2 fruit fly cellular contexts compared by ENCODE assay signal in genomic region chrX:13804398-13804797, dm6.
A peak's percentile ranks its signal among the peaks of the same experiment; 100 is the strongest.
TF ChIP-seq lines count a peak whose summit lies in the region.

No protein-coding gene starts in this region.

- TF ChIP-seq CTCF in whole organism, embryonic (GFP tag; optimal IDR thresholded peaks at IDR 0.05; lab: Kevin White, UChicago): no peak

TF ChIP-seq in whole organism, embryonic, 481 proteins besides CTCF, POLR2A, EP300 and RAD21:
- no peak for TF ChIP-seq emc (GFP tag; optimal IDR thresholded peaks at IDR 0.05; lab: Kevin White, UChicago)
- TF ChIP-seq CG15479 (GFP tag; optimal IDR thresholded peaks at IDR 0.05; lab: Kevin White, UChicago): peak; percentile 57
- no peak for TF ChIP-seq CG5953 (GFP tag; IDR thresholded peaks at IDR 0.05; lab: Robert Waterston, UW)
- no peak for TF ChIP-seq CG5245 (GFP tag; optimal IDR thresholded peaks at IDR 0.05; lab: Kevin White, UChicago)
- no peak for TF ChIP-seq B-H2 (GFP tag; optimal IDR thresholded peaks at IDR 0.05; lab: Kevin White, UChicago)
- no peak for TF ChIP-seq luna (GFP tag; optimal IDR thresholded peaks at IDR 0.05; lab: Kevin White, UChicago)
- TF ChIP-seq Oli (tag; optimal IDR thresholded peaks at IDR 0.05; lab: Kevin White, UChicago): no peak
- TF ChIP-seq hth (optimal IDR thresholded peaks at IDR 0.05; lab: Kevin White, UChicago): no peak
- TF ChIP-seq CHES-1-like (GFP tag; optimal IDR thresholded peaks at IDR 0.05; lab: Kevin White, UChicago): no peak
- TF ChIP-seq CG32532 (GFP tag; IDR thresholded peaks at IDR 0.05; lab: Robert Waterston, UW): no peak
- TF ChIP-seq Deaf1 (tag; optimal IDR thresholded peaks at IDR 0.05; lab: Kevin White, UChicago): no peak
- TF ChIP-seq Lim3 (GFP tag; IDR thresholded peaks at IDR 0.05; lab: Robert Waterston, UW): no peak
- no peak for TF ChIP-seq lmd (GFP tag; IDR thresholded peaks at IDR 0.05; lab: Robert Waterston, UW)
- peak; percentile 14 for TF ChIP-seq CG34376 (GFP tag; optimal IDR thresholded peaks at IDR 0.05; lab: Kevin White, UChicago)
- no peak for TF ChIP-seq zf30C (GFP tag; optimal IDR thresholded peaks at IDR 0.05; lab: Kevin White, UChicago)

TF ChIP-seq in whole organism, prepupa, 60 proteins besides CTCF, POLR2A, EP300 and RAD21:
- TF ChIP-seq svp (GFP tag; lab: Kevin White, UChicago) (peak; percentile 95), acj6 (GFP tag; optimal IDR thresholded peaks at IDR 0.05; lab: Kevin White, UChicago) (no peak)
